Worm (Caenorhabditis elegans) whole organism, midembryonic: Measurements from ENCODE around the gene nars-2.

Source experiments
- klf-2 ChIP-seq: fragments of 200-800 bp; sonication (Bioruptor generic); conservative IDR thresholded peaks from 2 replicates; pipeline ENCODE4 v1.3.6; 2022; ENCODE audit warnings: missing genetic modification reagents, missing genetic modification characterization, missing compliant biosample characterization
- tab-1 ChIP-seq: fragments of 200-800 bp; sonication (Bioruptor generic); IDR thresholded peaks from 2 replicates; pipeline ENCODE4 v1.3.6; 2022; ENCODE audit warnings: missing genetic modification characterization, missing compliant biosample characterization

DNA sequence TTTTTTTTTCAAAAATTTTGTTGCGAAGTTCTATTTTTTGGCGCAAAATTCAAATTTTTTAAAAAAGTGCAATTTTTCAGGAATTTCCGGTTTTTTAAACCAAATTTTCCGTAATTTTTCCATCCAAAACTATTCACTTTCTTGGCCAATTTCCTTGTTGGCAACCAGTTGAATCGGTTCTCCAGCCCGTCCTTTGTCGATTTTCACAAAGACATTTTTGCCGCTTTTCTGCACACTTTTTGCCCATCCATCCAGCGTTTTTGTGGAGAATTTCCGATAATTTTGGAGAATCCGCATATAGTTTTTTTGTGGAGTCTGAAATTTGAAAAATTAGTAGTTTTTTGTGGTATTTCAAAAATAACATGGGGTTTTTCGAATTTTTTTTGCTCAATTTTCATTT lies 8.1 kb downstream of the nars-2 start:
- TF ChIP-seq klf-2 (GFP tag; lab: Robert Waterston, UW) (no peak), tab-1 (no peak)
